Worm (Caenorhabditis elegans): ENCODE measurements around the gene act-4.

DNA sequence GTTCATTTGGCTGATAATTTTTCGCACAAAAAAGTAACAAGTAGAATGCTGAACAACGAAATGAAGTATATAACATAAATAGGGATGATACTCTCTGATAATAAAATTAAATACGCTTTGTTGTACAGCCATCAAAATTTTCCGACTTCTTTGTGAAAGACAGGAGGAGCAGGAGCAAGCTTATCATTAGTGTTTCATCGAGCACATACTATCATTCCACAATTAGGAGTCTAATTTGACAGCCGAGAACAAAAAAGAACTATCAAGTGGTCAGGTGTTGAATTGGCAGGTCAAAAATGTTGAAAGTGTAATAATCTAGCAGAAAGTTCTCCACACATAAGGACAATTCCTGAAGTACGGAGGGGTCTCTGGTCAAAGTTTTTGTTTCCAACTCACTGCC is 32.3 kb upstream of the act-4 start:
- TF ChIP-seq die-1 (tag; optimal IDR thresholded peaks at IDR 0.05) = no peak
- no peak for TF ChIP-seq dpl-1 (GFP tag; optimal IDR thresholded peaks at IDR 0.05)
- no peak for TF ChIP-seq efl-1 (GFP tag; optimal IDR thresholded peaks at IDR 0.05)
- TF ChIP-seq attf-6 (GFP tag; IDR thresholded peaks at IDR 0.05) = no peak
- TF ChIP-seq T07F8.4 (tag; optimal IDR thresholded peaks at IDR 0.05) = no peak
- no peak for TF ChIP-seq atf-7 (tag; optimal IDR thresholded peaks at IDR 0.05)
- TF ChIP-seq F52B5.7 (tag; optimal IDR thresholded peaks at IDR 0.05) = no peak
- TF ChIP-seq dox-1 (GFP tag; IDR thresholded peaks at IDR 0.05) = no peak
- TF ChIP-seq F37B4.10 (GFP tag; IDR thresholded peaks at IDR 0.05) = no peak
- no peak for TF ChIP-seq ztf-28 (GFP tag; IDR thresholded peaks at IDR 0.05)
- TF ChIP-seq ceh-58 (GFP tag; IDR thresholded peaks at IDR 0.05) = no peak
